Worm (Caenorhabditis elegans): ENCODE measurements around the gene F58B4.7.

- TF ChIP-seq klf-2 (GFP tag; conservative IDR thresholded peaks at IDR 0.05) (no peak), ref-1 (GFP tag; conservative IDR thresholded peaks at IDR 0.05) (no peak)
Measured at ce11 chrV:10902682-10903081, 20.4 kb downstream of the F58B4.7 start, which contains the start of gene F32D8.8.
